Worm (Caenorhabditis elegans) whole organism, L4 larva: ENCODE results near the gene lron-10.

Experiments used
- R02D3.7 ChIP-seq: fragments of 150-350 bp; sonication (generic microtip); optimal IDR thresholded peaks from 3 replicates; lab custom pipeline; 2014; ENCODE audit warnings: missing biosample characterization, missing genetic modification characterization
- ZK337.2 ChIP-seq: fragments of 200-800 bp; sonication (Bioruptor generic); IDR thresholded peaks from 2 replicates; pipeline ENCODE4 v1.3.6; 2022; ENCODE audit warnings: missing genetic modification reagents, missing genetic modification characterization, missing compliant biosample characterization
- aha-1 ChIP-seq: fragments of 150-350 bp; peaks from one replicate; lab custom pipeline; 2014; ENCODE audit warnings: missing biosample characterization, missing genetic modification characterization
- ama-1 ChIP-seq: fragments of 150-350 bp; optimal IDR thresholded peaks from 2 replicates; lab custom pipeline; 2014; ENCODE audit warnings: inconsistent platforms, mixed read lengths
- ceh-44 ChIP-seq: fragments of 200-800 bp; sonication (Bioruptor generic); IDR thresholded peaks from 2 replicates; pipeline ENCODE4 v1.3.6; 2022; ENCODE audit warnings: missing genetic modification reagents, missing genetic modification characterization, missing compliant biosample characterization
- dmd-8 ChIP-seq: fragments of 200-800 bp; sonication (Bioruptor generic); IDR thresholded peaks from 2 replicates; pipeline ENCODE4 v1.3.6; 2022; ENCODE audit warnings: missing genetic modification characterization, missing compliant biosample characterization
- dmd-9 ChIP-seq: fragments of 200-800 bp; sonication (Bioruptor generic); IDR thresholded peaks from 2 replicates; pipeline ENCODE4 v1.3.6; 2022; ENCODE audit warnings: missing genetic modification reagents, missing genetic modification characterization, missing compliant biosample characterization
- duxl-1 ChIP-seq: sonication (generic microtip); optimal IDR thresholded peaks from 2 replicates; lab custom pipeline; 2016; ENCODE audit warnings: mild to moderate bottlenecking, missing genetic modification characterization, moderate library complexity, missing compliant biosample characterization; ENCODE audit not compliant: poor library complexity
- hlh-30 ChIP-seq: sonication (generic microtip); optimal IDR thresholded peaks from 2 replicates; lab custom pipeline; 2017; ENCODE audit warnings: antibody characterized with exemption, mild to moderate bottlenecking, missing genetic modification characterization, missing compliant biosample characterization; ENCODE audit not compliant: insufficient read depth
- hmg-1.1 ChIP-seq: fragments of 200-800 bp; sonication (Bioruptor generic); IDR thresholded peaks from 2 replicates; pipeline ENCODE4 v1.3.6; 2022; ENCODE audit warnings: missing genetic modification reagents, missing genetic modification characterization, missing compliant biosample characterization
- lin-38 ChIP-seq: fragments of 200-800 bp; sonication (Bioruptor generic); IDR thresholded peaks from 2 replicates; pipeline ENCODE4 v1.3.6; 2022; ENCODE audit warnings: missing genetic modification reagents, missing genetic modification characterization, missing compliant biosample characterization
- lin-39 ChIP-seq: fragments of 150-350 bp; optimal IDR thresholded peaks from 2 replicates; lab custom pipeline; 2014; ENCODE audit warnings: missing biosample characterization, missing genetic modification reagents, missing genetic modification characterization
- madf-5 ChIP-seq, 2 experiments: fragments of 200-800 bp; sonication (Bioruptor generic); IDR thresholded peaks; 2 replicates each; pipeline ENCODE4 v1.3.6; 2022; ENCODE audit warnings: missing compliant biosample characterization in 2 of 2, missing genetic modification characterization in 2 of 2
- mdl-1 ChIP-seq, 2 experiments: fragments of 150-350 bp in 1 of 2; sonication (generic microtip) in 1 of 2; optimal IDR thresholded peaks; 2 replicates each; lab custom pipeline; 2014 to 2017; ENCODE audit warnings: missing biosample characterization in 2 of 2, missing genetic modification characterization in 2 of 2
- mxl-2 ChIP-seq: fragments of 200-800 bp; sonication (Bioruptor generic); conservative IDR thresholded peaks from 2 replicates; pipeline ENCODE4 v1.3.6; 2022; ENCODE audit warnings: missing genetic modification reagents, missing genetic modification characterization, missing compliant biosample characterization
- mxl-3 ChIP-seq: fragments of 200-800 bp; sonication (Bioruptor generic); optimal IDR thresholded peaks from 2 replicates; lab custom pipeline; 2018; ENCODE audit warnings: mild to moderate bottlenecking, missing genetic modification characterization, missing compliant biosample characterization
- nhr-102 ChIP-seq: sonication (generic microtip); optimal IDR thresholded peaks from 2 replicates; lab custom pipeline; 2016; ENCODE audit warnings: mild to moderate bottlenecking, missing genetic modification characterization, moderate library complexity, missing compliant biosample characterization
- nhr-237 ChIP-seq: sonication (generic microtip); optimal IDR thresholded peaks from 2 replicates; lab custom pipeline; 2017; ENCODE audit warnings: missing biosample characterization, missing genetic modification characterization
- nhr-25 ChIP-seq: sonication (generic microtip); optimal IDR thresholded peaks from 2 replicates; lab custom pipeline; 2017; ENCODE audit warnings: missing genetic modification characterization, mild to moderate bottlenecking, missing compliant biosample characterization, antibody characterized with exemption, moderate library complexity, borderline replicate concordance; ENCODE audit not compliant: insufficient read depth
- nhr-28 ChIP-seq: fragments of 150-350 bp; optimal IDR thresholded peaks from 2 replicates; lab custom pipeline; 2014; ENCODE audit warnings: missing biosample characterization, missing genetic modification characterization
- nhr-41 ChIP-seq: fragments of 200-800 bp; sonication (Bioruptor generic); IDR thresholded peaks from 2 replicates; pipeline ENCODE4 v1.3.6; 2022; ENCODE audit warnings: missing genetic modification reagents, missing genetic modification characterization, missing compliant biosample characterization
- nhr-42 ChIP-seq: fragments of 200-800 bp; sonication (Bioruptor generic); IDR thresholded peaks from 2 replicates; pipeline ENCODE4 v1.3.6; 2022; ENCODE audit warnings: missing genetic modification characterization, missing compliant biosample characterization
- nhr-76 ChIP-seq: fragments of 150-350 bp; optimal IDR thresholded peaks from 2 replicates; lab custom pipeline; 2014; ENCODE audit warnings: missing biosample characterization, missing genetic modification characterization
- snpc-1.2 ChIP-seq: fragments of 200-800 bp; sonication (Bioruptor generic); IDR thresholded peaks from 2 replicates; pipeline ENCODE4 v1.3.6; 2022; ENCODE audit warnings: missing genetic modification reagents, missing genetic modification characterization, missing compliant biosample characterization
- spr-3 ChIP-seq: fragments of 200-800 bp; sonication (Bioruptor generic); optimal IDR thresholded peaks from 2 replicates; lab custom pipeline; 2018; ENCODE audit warnings: mild to moderate bottlenecking, missing genetic modification characterization, missing compliant biosample characterization
- unc-62 ChIP-seq, 3 experiments: fragments of 150-350 bp in 1 of 3; sonication (generic microtip); optimal IDR thresholded peaks in 2 of 3; peaks in 1 of 3; 1 replicate in 1 of 3; 2 replicates in 2 of 3; lab custom pipeline; 2014 to 2017; ENCODE audit warnings: missing biosample characterization in 3 of 3, missing genetic modification characterization in 3 of 3, missing genetic modification reagents in 3 of 3, missing genotype in 1 of 3
- vab-7 ChIP-seq: fragments of 200-800 bp; sonication (Bioruptor generic); IDR thresholded peaks from 2 replicates; pipeline ENCODE4 v1.3.6; 2022; ENCODE audit warnings: missing genetic modification reagents, missing genetic modification characterization, missing compliant biosample characterization
- zip-11 ChIP-seq: fragments of 200-800 bp; sonication (Bioruptor generic); IDR thresholded peaks from 2 replicates; pipeline ENCODE4 v1.3.6; 2022; ENCODE audit warnings: missing genetic modification characterization, missing compliant biosample characterization
- zip-2 ChIP-seq: fragments of 150-350 bp; optimal IDR thresholded peaks from 2 replicates; lab custom pipeline; 2014; ENCODE audit warnings: missing biosample characterization, missing genetic modification characterization
- ztf-11 ChIP-seq: fragments of 150-350 bp; optimal IDR thresholded peaks from 2 replicates; lab custom pipeline; 2014; ENCODE audit warnings: missing biosample characterization, missing genetic modification characterization
- ztf-7 ChIP-seq: fragments of 150-350 bp; optimal IDR thresholded peaks from 2 replicates; lab custom pipeline; 2014; ENCODE audit warnings: missing biosample characterization, missing genetic modification characterization

lron-10 gene

DNA sequence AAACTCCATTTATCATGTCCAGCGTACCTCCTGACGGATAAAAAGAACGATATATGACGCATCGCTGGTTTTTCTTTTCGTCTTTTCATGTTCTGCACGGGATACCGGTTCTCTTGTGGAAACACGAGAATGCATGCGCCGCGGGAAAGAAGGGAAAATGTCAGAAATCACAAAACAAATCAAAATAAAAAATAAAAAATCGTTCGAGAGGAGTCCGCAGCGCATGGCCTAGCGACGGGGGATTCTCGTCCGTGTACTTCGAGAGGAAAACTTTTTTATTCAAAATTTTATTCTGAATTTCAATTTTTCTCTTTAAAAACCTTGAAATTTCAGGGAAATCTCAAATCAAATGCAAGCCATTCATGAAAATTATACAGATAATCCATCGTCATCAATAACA, at the start of gene lron-10, which contains the start of gene hpr-9 (continued):
- TF ChIP-seq lin-39 (no peak), dmd-8 (GFP tag; lab: Robert Waterston, UW) (0 out of 2 replicates have a peak, but pooled peaks have one; percentile 32), zip-2 (tag; lab: Kevin White, UChicago) (peak; percentile 32), nhr-237 (tag; lab: Kevin White, UChicago) (no peak)
- TF ChIP-seq, all 104 proteins: peak for 50

- TF ChIP-seq madf-5 (GFP tag; IDR thresholded peaks at IDR 0.05; lab: Robert Waterston, UW) (no peak), snpc-1.2 (GFP tag; lab: Robert Waterston, UW) (0 out of 2 replicates have a peak, but pooled peaks have one; percentile 28), unc-62 (GFP tag; optimal IDR thresholded peaks at IDR 0.05 in 1 of 2; lab: Kevin White, UChicago) (peak in 1 of 2 experiments; percentile 26), unc-62 (tag; optimal IDR thresholded peaks at IDR 0.05; lab: Kevin White, UChicago) (no peak), zip-11 (GFP tag; lab: Robert Waterston, UW) (no peak), mxl-2 (no peak), nhr-42 (no peak), nhr-102 (no peak), hmg-1.1 (GFP tag; lab: Robert Waterston, UW) (0 out of 2 replicates have a peak, but pooled peaks have one; percentile 8), duxl-1 (tag; lab: Kevin White, UChicago) (no peak), ztf-7 (tag; lab: Kevin White, UChicago) (no peak), dmd-8 (GFP tag; lab: Robert Waterston, UW) (no peak), nhr-76 (tag; lab: Kevin White, UChicago) (no peak), vab-7 (GFP tag; lab: Robert Waterston, UW) (no peak)
These were observed 45.5 kb upstream of the lron-10 start for ce11 chrIII:10666640-10667039.

ce11 chrIII:10661292-10661691, 40.1 kb upstream of the lron-10 start:
- no peak for TF ChIP-seq snpc-1.2 (GFP tag; lab: Robert Waterston, UW)
- no peak for TF ChIP-seq R02D3.7 (tag; lab: Kevin White, UChicago)
- TF ChIP-seq spr-3 (GFP tag; lab: Kevin White, UChicago) = no peak
- peak; percentile 83 for TF ChIP-seq aha-1 (tag; lab: Kevin White, UChicago)
- TF ChIP-seq ama-1 (lab: Kevin White, UChicago) = no peak
- TF ChIP-seq hlh-30 (tag; lab: Kevin White, UChicago) = peak; percentile 26
- no peak for TF ChIP-seq ZK337.2 (GFP tag; lab: Robert Waterston, UW)
- no peak for TF ChIP-seq ceh-44 (GFP tag; lab: Robert Waterston, UW)
- TF ChIP-seq ztf-11 (tag; lab: Kevin White, UChicago) = no peak
- TF ChIP-seq unc-62 (GFP tag; optimal IDR thresholded peaks at IDR 0.05 in 1 of 2; lab: Kevin White, UChicago) = peak in 1 of 2 experiments; percentile 66
- no peak for TF ChIP-seq unc-62 (tag; optimal IDR thresholded peaks at IDR 0.05; lab: Kevin White, UChicago)
- peak; percentile 44 for TF ChIP-seq nhr-28 (tag; lab: Kevin White, UChicago)
- TF ChIP-seq lin-38 = no peak
- peak; percentile 41 for TF ChIP-seq nhr-25 (tag; lab: Kevin White, UChicago)
- TF ChIP-seq mxl-3 (GFP tag; lab: Kevin White, UChicago) = peak; percentile 28
- TF ChIP-seq mdl-1 (tag; optimal IDR thresholded peaks at IDR 0.05; lab: Kevin White, UChicago) = peak in 1 of 2 experiments; percentile 43

- TF ChIP-seq dmd-9 (no peak), nhr-41 (GFP tag; lab: Robert Waterston, UW) (no peak), aha-1 (tag; lab: Kevin White, UChicago) (peak; percentile 64)
These were observed 37.2 kb upstream of the lron-10 start for ce11 chrIII:10658394-10658793.

ce11 chrIII:10657661-10658060, 36.5 kb upstream of the lron-10 start:
- TF ChIP-seq lin-38 (no peak), hmg-1.1 (GFP tag; lab: Robert Waterston, UW) (0 out of 2 replicates have a peak, but pooled peaks have one; percentile 18), aha-1 (tag; lab: Kevin White, UChicago) (peak; percentile 75), unc-62 (GFP tag; optimal IDR thresholded peaks at IDR 0.05 in 1 of 2; lab: Kevin White, UChicago) (peak in 1 of 2 experiments; percentile 7), unc-62 (tag; optimal IDR thresholded peaks at IDR 0.05; lab: Kevin White, UChicago) (no peak)
